Worm (Caenorhabditis elegans): Measurements from ENCODE around the gene C49C8.3.

DNA sequence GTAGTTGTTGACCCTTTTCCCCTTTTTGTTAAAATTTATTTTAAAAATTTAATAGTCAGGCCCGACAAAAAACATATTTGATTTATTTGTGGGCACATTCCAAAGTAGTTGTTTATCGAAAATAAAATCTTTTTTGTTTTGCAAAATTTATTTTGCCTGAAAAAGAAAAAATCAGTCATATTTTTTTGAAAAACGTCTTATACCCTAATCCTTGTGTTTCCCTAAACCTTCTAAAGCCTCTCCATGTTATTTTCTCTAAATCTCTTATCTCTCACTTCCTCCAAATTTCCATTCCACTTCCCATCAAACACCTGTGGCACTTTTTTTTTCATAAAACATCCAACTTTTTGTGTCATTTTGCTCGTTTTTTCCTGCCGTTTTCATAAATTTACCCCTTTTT is 36.3 kb upstream of the C49C8.3 start:
- TF ChIP-seq ref-1 (GFP tag; conservative IDR thresholded peaks at IDR 0.05) (no peak), ztf-23 (GFP tag; IDR thresholded peaks at IDR 0.05) (no peak), klf-2 (GFP tag; conservative IDR thresholded peaks at IDR 0.05) (no peak), tab-1 (GFP tag; IDR thresholded peaks at IDR 0.05) (no peak), T22C8.4 (GFP tag; IDR thresholded peaks at IDR 0.05) (no peak), cog-1 (tag; optimal IDR thresholded peaks at IDR 0.05) (no peak), flt-1 (GFP tag; IDR thresholded peaks at IDR 0.05) (no peak), med-1 (GFP tag; optimal IDR thresholded peaks at IDR 0.05; ENCODE audit: insufficient read depth) (no peak), ztf-29 (GFP tag; IDR thresholded peaks at IDR 0.05) (no peak)
